Worm (Caenorhabditis elegans) whole organism, L4/young adult: ENCODE measurements around the gene W09G12.8.

Experiments
- W03F9.2 ChIP-seq: fragments of 150-350 bp; optimal IDR thresholded peaks from 2 replicates; lab custom pipeline; 2014; ENCODE audit warnings: missing biosample characterization, missing genetic modification characterization
- him-1 ChIP-seq: sonication (generic microtip); optimal IDR thresholded peaks from 2 replicates; lab custom pipeline; 2016; ENCODE audit warnings: missing genotype, missing genetic modification reagents, missing genetic modification characterization, missing compliant biosample characterization

DNA sequence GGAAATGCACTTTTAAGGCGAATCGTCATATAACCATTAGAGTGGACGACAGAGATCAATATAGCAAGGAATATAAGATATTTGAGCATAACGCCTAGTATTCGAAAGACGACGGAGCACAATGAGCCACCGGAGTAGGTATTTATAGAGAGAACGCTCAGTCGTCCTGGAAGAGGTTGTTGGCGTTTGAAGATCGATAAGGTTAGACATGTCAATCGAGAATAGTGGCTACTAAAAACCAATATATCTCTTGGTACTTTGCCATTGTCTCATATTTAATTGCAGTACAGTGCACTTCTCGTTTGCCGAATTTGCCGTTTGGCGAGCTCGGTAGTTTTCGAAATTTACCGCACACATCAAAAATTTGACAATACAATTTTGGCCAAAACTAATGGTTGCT lies 18.0 kb upstream of the W09G12.8 start, which contains the start of gene dsl-1:
- TF ChIP-seq him-1, result no peak
- TF ChIP-seq W03F9.2 (tag; lab: Kevin White, UChicago), result no peak
